Fruit fly (Drosophila melanogaster) whole organism, embryonic: ENCODE data around the gene Ac76E.

Experiments
- Aef1 ChIP-seq: fragments of 200-800 bp; sonication (Bioruptor generic); IDR thresholded peaks from 3 replicates; pipeline ENCODE4 v1.3.6; 2022; ENCODE audit warnings: missing biosample characterization, missing genetic modification characterization
- CG11504 ChIP-seq: fragments of 200-800 bp; sonication (Bioruptor generic); optimal IDR thresholded peaks from 3 replicates; lab custom pipeline; 2019; ENCODE audit warnings: missing biosample characterization, mild to moderate bottlenecking, missing genetic modification characterization, moderate library complexity
- CG12299 ChIP-seq: fragments of 200-800 bp; sonication (Bioruptor generic); optimal IDR thresholded peaks from 2 replicates; lab custom pipeline; 2018; ENCODE audit warnings: missing biosample characterization, mild to moderate bottlenecking, missing genetic modification characterization
- CG14050 ChIP-seq: fragments of 200-800 bp; sonication (Bioruptor generic); IDR thresholded peaks from 3 replicates; pipeline ENCODE4 v1.3.6; 2022; ENCODE audit warnings: missing biosample characterization, missing genetic modification characterization
- CG14667 ChIP-seq: fragments of 200-800 bp; sonication (Bioruptor generic); IDR thresholded peaks from 2 replicates; pipeline ENCODE4 v1.3.6; 2022; ENCODE audit warnings: missing biosample characterization, missing genetic modification characterization
- CG15269 ChIP-seq: fragments of 200-800 bp; sonication (Bioruptor generic); optimal IDR thresholded peaks from 2 replicates; lab custom pipeline; 2018; ENCODE audit warnings: missing biosample characterization, mild to moderate bottlenecking, missing genetic modification characterization, moderate library complexity
- CG17612 ChIP-seq: fragments of 200-800 bp; sonication (Bioruptor generic); IDR thresholded peaks from 2 replicates; pipeline ENCODE4 v1.3.6; 2022; ENCODE audit warnings: missing biosample characterization, missing genetic modification characterization
- CG17912 ChIP-seq: fragments of 200-800 bp; sonication (Bioruptor generic); optimal IDR thresholded peaks from 2 replicates; lab custom pipeline; 2018; ENCODE audit warnings: missing biosample characterization, mild to moderate bottlenecking, missing genetic modification characterization
- CG31441 ChIP-seq: fragments of 200-800 bp; sonication (Bioruptor generic); IDR thresholded peaks from 2 replicates; pipeline ENCODE4 v1.3.6; 2022; ENCODE audit warnings: missing biosample characterization, missing genetic modification characterization
- CG3281 ChIP-seq: fragments of 200-800 bp; sonication (Bioruptor generic); optimal IDR thresholded peaks from 3 replicates; lab custom pipeline; 2017; ENCODE audit warnings: missing biosample characterization, mild to moderate bottlenecking, missing genetic modification characterization
- CG3407 ChIP-seq: fragments of 200-800 bp; sonication (Bioruptor generic); optimal IDR thresholded peaks from 2 replicates; lab custom pipeline; 2018; ENCODE audit warnings: missing biosample characterization, mild to moderate bottlenecking, missing genetic modification characterization
- CG4707 ChIP-seq: fragments of 200-800 bp; sonication (Bioruptor generic); optimal IDR thresholded peaks from 2 replicates; lab custom pipeline; 2018; ENCODE audit warnings: missing biosample characterization, mild to moderate bottlenecking, missing genetic modification characterization, moderate library complexity
- CG9609 ChIP-seq: fragments of 200-800 bp; sonication (Bioruptor generic); optimal IDR thresholded peaks from 3 replicates; lab custom pipeline; 2016; ENCODE audit warnings: missing biosample characterization, missing genetic modification characterization
- CG9797 ChIP-seq: fragments of 200-800 bp; sonication (Bioruptor generic); optimal IDR thresholded peaks from 3 replicates; lab custom pipeline; 2018; ENCODE audit warnings: missing biosample characterization, mild to moderate bottlenecking, missing genetic modification characterization
- CkIIα-i1 ChIP-seq: fragments of 200-800 bp; sonication (Bioruptor generic); IDR thresholded peaks from 2 replicates; pipeline ENCODE4 v1.3.6; 2022; ENCODE audit warnings: missing biosample characterization, missing genetic modification characterization
- Dp ChIP-seq: fragments of 200-800 bp; sonication (Bioruptor generic); optimal IDR thresholded peaks from 2 replicates; lab custom pipeline; 2018; ENCODE audit warnings: missing biosample characterization, mild to moderate bottlenecking, missing genetic modification characterization, moderate library complexity
- HHEX ChIP-seq: fragments of 200-800 bp; sonication (Bioruptor generic); optimal IDR thresholded peaks from 3 replicates; lab custom pipeline; 2017; ENCODE audit warnings: missing biosample characterization, mild to moderate bottlenecking, missing genetic modification characterization, missing genetic modification reagents
- HLH54F ChIP-seq: fragments of 200-800 bp; sonication (Bioruptor generic); optimal IDR thresholded peaks from 3 replicates; lab custom pipeline; 2016; ENCODE audit warnings: missing biosample characterization, missing genetic modification characterization
- HmgD ChIP-seq: fragments of 200-800 bp; sonication (Bioruptor generic); optimal IDR thresholded peaks from 3 replicates; lab custom pipeline; 2016; ENCODE audit warnings: missing biosample characterization, missing genetic modification characterization
- Lim3 ChIP-seq: fragments of 200-800 bp; sonication (Bioruptor generic); IDR thresholded peaks from 2 replicates; pipeline ENCODE4 v1.3.6; 2022; ENCODE audit warnings: missing biosample characterization, missing genetic modification characterization
- Med ChIP-seq: fragments of 200-800 bp; sonication (Bioruptor generic); peaks from one replicate; lab custom pipeline; 2016; ENCODE audit warnings: missing biosample characterization, missing genetic modification characterization, mild to moderate bottlenecking, inconsistent platforms, moderate library complexity
- Mrtf ChIP-seq: fragments of 200-800 bp; sonication (Bioruptor generic); IDR thresholded peaks from 3 replicates; pipeline ENCODE4 v1.3.6; 2022; ENCODE audit warnings: missing biosample characterization, missing genetic modification characterization
- NC2β ChIP-seq: fragments of 200-800 bp; sonication (Bioruptor generic); optimal IDR thresholded peaks from 2 replicates; lab custom pipeline; 2016; ENCODE audit warnings: missing biosample characterization, missing genetic modification characterization
- Six4 ChIP-seq: fragments of 200-800 bp; sonication (Bioruptor generic); optimal IDR thresholded peaks from 2 replicates; lab custom pipeline; 2016; ENCODE audit warnings: missing biosample characterization, missing genetic modification characterization
- Spps ChIP-seq: fragments of 200-800 bp; sonication (Bioruptor generic); optimal IDR thresholded peaks from 2 replicates; lab custom pipeline; 2018; ENCODE audit warnings: missing biosample characterization, mild to moderate bottlenecking, missing genetic modification characterization
- abd-A ChIP-seq: fragments of 200-800 bp; sonication (Bioruptor generic); optimal IDR thresholded peaks from 3 replicates; lab custom pipeline; 2019; ENCODE audit warnings: missing biosample characterization, mild to moderate bottlenecking, missing genetic modification characterization, moderate library complexity
- aop ChIP-seq: fragments of 200-800 bp; sonication (Bioruptor generic); IDR thresholded peaks from 2 replicates; pipeline ENCODE4 v1.3.6; 2022; ENCODE audit warnings: missing biosample characterization, missing genetic modification characterization
- bigmax ChIP-seq: fragments of 200-800 bp; sonication (Bioruptor generic); optimal IDR thresholded peaks from 2 replicates; lab custom pipeline; 2018; ENCODE audit warnings: missing biosample characterization, mild to moderate bottlenecking, missing genetic modification characterization
- cas ChIP-seq: fragments of 200-800 bp; sonication (Bioruptor generic); IDR thresholded peaks from 2 replicates; pipeline ENCODE4 v1.3.6; 2022; ENCODE audit warnings: missing biosample characterization, missing genetic modification characterization
- chn ChIP-seq: fragments of 200-800 bp; sonication (Bioruptor generic); optimal IDR thresholded peaks from 2 replicates; lab custom pipeline; 2016; ENCODE audit warnings: missing biosample characterization, missing genetic modification characterization
- ci ChIP-seq: fragments of 200-800 bp; sonication (Bioruptor generic); IDR thresholded peaks from 3 replicates; pipeline ENCODE4 v1.3.6; 2022; ENCODE audit warnings: missing biosample characterization, missing genetic modification characterization
- cwo ChIP-seq: fragments of 200-800 bp; sonication (Bioruptor generic); optimal IDR thresholded peaks from 3 replicates; lab custom pipeline; 2017; ENCODE audit warnings: missing biosample characterization, missing genetic modification characterization, mild to moderate bottlenecking, moderate library complexity, missing genetic modification reagents
- emc ChIP-seq: fragments of 200-800 bp; sonication (Bioruptor generic); optimal IDR thresholded peaks from 2 replicates; lab custom pipeline; 2016; ENCODE audit warnings: missing biosample characterization, missing genetic modification characterization
- fd96Cb ChIP-seq: fragments of 200-800 bp; sonication (Bioruptor generic); optimal IDR thresholded peaks from 2 replicates; lab custom pipeline; 2018; ENCODE audit warnings: missing biosample characterization, mild to moderate bottlenecking, missing genetic modification characterization, moderate library complexity
- fu2 ChIP-seq: fragments of 200-800 bp; sonication (Bioruptor generic); optimal IDR thresholded peaks from 2 replicates; lab custom pipeline; 2016; ENCODE audit warnings: missing biosample characterization, missing genetic modification characterization
- lab ChIP-seq: fragments of 200-800 bp; sonication (Bioruptor generic); optimal IDR thresholded peaks from 3 replicates; lab custom pipeline; 2017; ENCODE audit warnings: missing biosample characterization, missing genetic modification characterization, mild to moderate bottlenecking, moderate library complexity, missing genetic modification reagents
- mirr ChIP-seq: fragments of 200-800 bp; sonication (Bioruptor generic); optimal IDR thresholded peaks from 3 replicates; lab custom pipeline; 2018; ENCODE audit warnings: missing biosample characterization, mild to moderate bottlenecking, missing genetic modification characterization
- nerfin-2 ChIP-seq: fragments of 200-800 bp; sonication (Bioruptor generic); IDR thresholded peaks from 2 replicates; pipeline ENCODE4 v1.3.6; 2022; ENCODE audit warnings: missing biosample characterization, missing genetic modification characterization; ENCODE audit not compliant: partially characterized antibody
- nom ChIP-seq: fragments of 200-800 bp; sonication (Bioruptor generic); optimal IDR thresholded peaks from 2 replicates; lab custom pipeline; 2017; ENCODE audit warnings: missing biosample characterization, missing genetic modification characterization, mild to moderate bottlenecking, moderate library complexity, missing genetic modification reagents
- odd ChIP-seq: fragments of 200-800 bp; sonication (Bioruptor generic); optimal IDR thresholded peaks from 2 replicates; lab custom pipeline; 2017; ENCODE audit warnings: missing biosample characterization, mild to moderate bottlenecking, missing genetic modification characterization
- p53 ChIP-seq: fragments of 200-800 bp; sonication (Bioruptor generic); optimal IDR thresholded peaks from 2 replicates; lab custom pipeline; 2016; ENCODE audit warnings: missing biosample characterization, missing genetic modification characterization
- pho ChIP-seq: fragments of 200-800 bp; sonication (Bioruptor generic); optimal IDR thresholded peaks from 2 replicates; lab custom pipeline; 2016; ENCODE audit warnings: missing biosample characterization, missing genetic modification characterization
- phol ChIP-seq: fragments of 200-800 bp; sonication (Bioruptor generic); optimal IDR thresholded peaks from 3 replicates; lab custom pipeline; 2018; ENCODE audit warnings: missing biosample characterization, mild to moderate bottlenecking, missing genetic modification characterization, moderate library complexity
- pros ChIP-seq: fragments of 200-800 bp; sonication (Bioruptor generic); optimal IDR thresholded peaks from 3 replicates; lab custom pipeline; 2019; ENCODE audit warnings: missing biosample characterization, mild to moderate bottlenecking, missing genetic modification characterization, moderate library complexity
- scrt ChIP-seq: fragments of 200-800 bp; sonication (Bioruptor generic); optimal IDR thresholded peaks from 2 replicates; lab custom pipeline; 2018; ENCODE audit warnings: missing biosample characterization, mild to moderate bottlenecking, missing genetic modification characterization, moderate library complexity
- slou ChIP-seq: fragments of 200-800 bp; sonication (Bioruptor generic); optimal IDR thresholded peaks from 3 replicates; lab custom pipeline; 2016; ENCODE audit warnings: missing biosample characterization, missing genetic modification characterization
- sr ChIP-seq: fragments of 200-800 bp; sonication (Bioruptor generic); IDR thresholded peaks from 3 replicates; pipeline ENCODE4 v1.3.6; 2022; ENCODE audit warnings: missing biosample characterization, missing genetic modification characterization
- tx ChIP-seq: fragments of 200-800 bp; sonication (Bioruptor generic); optimal IDR thresholded peaks from 2 replicates; lab custom pipeline; 2016; ENCODE audit warnings: missing biosample characterization, missing genetic modification characterization

Gene Ac76E

DNA sequence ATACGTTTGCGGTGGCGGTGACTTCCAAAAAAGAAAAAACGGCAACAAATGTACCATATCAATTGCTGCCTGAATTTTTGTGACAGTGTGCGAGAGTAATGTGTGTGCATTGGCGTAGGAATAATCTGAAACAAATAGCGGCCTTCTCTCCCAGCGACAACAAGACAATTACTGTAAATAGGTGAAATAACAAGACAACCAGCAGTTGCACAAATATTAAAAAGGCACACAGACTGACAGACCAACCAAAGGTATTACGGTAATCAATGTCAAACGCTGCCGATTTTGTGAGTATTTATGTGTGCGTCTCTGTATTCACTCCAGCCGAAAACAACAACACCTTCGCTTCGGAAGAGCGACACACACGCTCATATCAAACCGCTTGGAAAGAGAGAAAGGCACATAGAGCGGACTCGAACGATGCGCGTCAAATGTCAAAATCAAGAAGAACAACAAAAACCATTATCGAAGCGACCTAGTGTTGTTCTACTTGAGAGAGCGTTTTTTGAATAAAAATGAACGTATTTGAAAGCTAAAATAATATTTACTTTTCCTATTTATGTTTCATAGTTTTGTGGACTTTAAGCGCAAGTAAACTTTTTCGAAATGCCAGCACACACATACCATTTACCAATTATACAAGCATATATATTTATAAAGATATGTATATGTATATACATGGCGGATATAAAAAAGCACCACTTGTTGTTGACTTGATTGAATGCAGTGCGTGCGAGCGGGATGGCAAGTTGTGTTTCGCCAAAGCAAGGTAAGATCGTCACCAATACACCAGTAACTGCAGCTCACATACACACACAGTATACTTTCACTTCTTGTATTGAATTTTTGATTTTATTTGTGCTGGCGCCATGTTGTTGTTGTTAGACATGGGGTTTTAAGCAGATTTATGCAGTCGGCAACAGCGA, 32.0 kb upstream of the Ac76E start (continued):
- peak; percentile 97 for TF ChIP-seq mirr (GFP tag; lab: Kevin White, UChicago)
- peak; percentile 92 for TF ChIP-seq lab (GFP tag; lab: Kevin White, UChicago)
- TF ChIP-seq pho (GFP tag; lab: Kevin White, UChicago) = peak; percentile 58
- peak; percentile 65 for TF ChIP-seq abd-A (tag; lab: Kevin White, UChicago)
- TF ChIP-seq nerfin-2 (GFP tag; lab: Robert Waterston, UW) = no peak
- TF ChIP-seq CG3407 (GFP tag; lab: Kevin White, UChicago) = peak; percentile 86
- peak; percentile 1 for TF ChIP-seq bigmax
- TF ChIP-seq HLH54F = peak; percentile 0
- TF ChIP-seq Mrtf (GFP tag; lab: Robert Waterston, UW) = peak; percentile 49; the same call in 1 of the 3 replicates
- TF ChIP-seq Six4 (GFP tag; lab: Kevin White, UChicago) = peak; percentile 16
- TF ChIP-seq nom = no peak
- TF ChIP-seq tx (GFP tag; lab: Kevin White, UChicago) = peak; percentile 13
- peak; percentile 95 for TF ChIP-seq Med
- TF ChIP-seq p53 (GFP tag; lab: Kevin White, UChicago) = peak; percentile 33
- peak; percentile 67 for TF ChIP-seq CG3281 (GFP tag; lab: Kevin White, UChicago)
- peak; percentile 46 for TF ChIP-seq cwo (GFP tag; lab: Kevin White, UChicago)
- TF ChIP-seq emc (GFP tag; lab: Kevin White, UChicago) = peak; percentile 32
- peak; percentile 34 for TF ChIP-seq scrt (GFP tag; lab: Kevin White, UChicago)
- no peak for TF ChIP-seq aop
- peak; percentile 55 for TF ChIP-seq odd (GFP tag; lab: Kevin White, UChicago)
- TF ChIP-seq CG17612 (GFP tag; lab: Robert Waterston, UW) = no peak; the same call in 1 of the 2 replicates
- peak; percentile 40 for TF ChIP-seq slou (GFP tag; lab: Kevin White, UChicago)
- TF ChIP-seq Aef1 (GFP tag; lab: Robert Waterston, UW) = no peak; the same call in 2 of the 3 replicates
- peak; percentile 31 for TF ChIP-seq chn (GFP tag; lab: Kevin White, UChicago)
- TF ChIP-seq CG9797 (GFP tag; lab: Kevin White, UChicago) = peak; percentile 34
- TF ChIP-seq CG14667 (GFP tag; lab: Robert Waterston, UW) = no peak
- peak; percentile 67 for TF ChIP-seq CG4707 (GFP tag; lab: Kevin White, UChicago)
- TF ChIP-seq CG9609 (GFP tag; lab: Kevin White, UChicago) = no peak
- TF ChIP-seq CG31441 = peak; percentile 27; the same call in 1 of the 2 replicates
- TF ChIP-seq CkIIα-i1 = no peak
- peak; percentile 79 for TF ChIP-seq NC2β (GFP tag; lab: Kevin White, UChicago)
- TF ChIP-seq ci (GFP tag; lab: Robert Waterston, UW) = peak; percentile 84; the same call in 1 of the 3 replicates
- 0 out of 3 replicates have a peak, but pooled peaks have one; percentile 14 for TF ChIP-seq CG14050 (GFP tag; lab: Robert Waterston, UW)
- TF ChIP-seq pros (GFP tag; lab: Kevin White, UChicago) = peak; percentile 73
- peak; percentile 51 for TF ChIP-seq HmgD
- TF ChIP-seq sr (GFP tag; lab: Robert Waterston, UW) = peak; percentile 62; the same call in 1 of the 3 replicates
- TF ChIP-seq phol (tag; lab: Kevin White, UChicago) = no peak
- TF ChIP-seq cas (GFP tag; lab: Robert Waterston, UW) = no peak
- TF ChIP-seq HHEX (GFP tag; lab: Kevin White, UChicago) = peak; percentile 78
- TF ChIP-seq Spps (tag; lab: Kevin White, UChicago) = peak; percentile 8
- TF ChIP-seq fd96Cb = peak; percentile 44
- no peak for TF ChIP-seq Lim3 (GFP tag; lab: Robert Waterston, UW)
- no peak for TF ChIP-seq Dp
- TF ChIP-seq CG11504 (tag; lab: Kevin White, UChicago) = peak; percentile 47
- peak; percentile 37 for TF ChIP-seq CG12299
- TF ChIP-seq CG17912 (GFP tag; lab: Kevin White, UChicago) = peak; percentile 34
- TF ChIP-seq fu2 (GFP tag; lab: Kevin White, UChicago) = peak; percentile 13
- peak; percentile 52 for TF ChIP-seq CG15269 (tag; lab: Kevin White, UChicago)
